Fruit fly (Drosophila melanogaster) whole organism, embryonic: ENCODE measurements around the gene IntS10.

Experiments used
- ATbp ChIP-seq: fragments of 200-800 bp; sonication (Bioruptor generic); optimal IDR thresholded peaks from 2 replicates; lab custom pipeline; 2017; ENCODE audit warnings: missing biosample characterization, mild to moderate bottlenecking, missing genetic modification characterization, missing genetic modification reagents
- Abd-B ChIP-seq: fragments of 200-800 bp; sonication (Bioruptor generic); optimal IDR thresholded peaks from 2 replicates; lab custom pipeline; 2018; ENCODE audit warnings: missing biosample characterization, mild to moderate bottlenecking, missing genetic modification characterization, moderate library complexity
- Awh ChIP-seq: fragments of 200-800 bp; sonication (Bioruptor generic); IDR thresholded peaks from 2 replicates; pipeline ENCODE4, ENCODE4 v1.3.6; 2022; ENCODE audit warnings: missing biosample characterization, missing genetic modification characterization
- CG12236 ChIP-seq: fragments of 200-800 bp; sonication (Bioruptor generic); optimal IDR thresholded peaks from 2 replicates; lab custom pipeline; 2016; ENCODE audit warnings: missing biosample characterization, missing genetic modification characterization
- CG13287 ChIP-seq: fragments of 200-800 bp; sonication (Bioruptor generic); IDR thresholded peaks from 2 replicates; pipeline ENCODE4 v1.3.6; 2022; ENCODE audit warnings: missing biosample characterization, missing genetic modification characterization; ENCODE audit not compliant: partially characterized antibody
- CG13775 ChIP-seq: fragments of 200-800 bp; sonication (Bioruptor generic); optimal IDR thresholded peaks from 3 replicates; lab custom pipeline; 2017; ENCODE audit warnings: missing biosample characterization, mild to moderate bottlenecking, missing genetic modification characterization
- CG14014 ChIP-seq: fragments of 200-800 bp; sonication (Bioruptor generic); IDR thresholded peaks from 2 replicates; pipeline ENCODE4 v1.3.6; 2022; ENCODE audit warnings: missing biosample characterization, missing genetic modification characterization
- CG16779 ChIP-seq: fragments of 200-800 bp; sonication (Bioruptor generic); IDR thresholded peaks from 2 replicates; pipeline ENCODE4 v1.3.6; 2022; ENCODE audit warnings: missing biosample characterization, missing genetic modification characterization
- CG18262 ChIP-seq: fragments of 200-800 bp; optimal IDR thresholded peaks from 3 replicates; lab custom pipeline; 2019; ENCODE audit warnings: missing biosample characterization, mild to moderate bottlenecking, missing genetic modification characterization, moderate library complexity
- CG2116 ChIP-seq: fragments of 200-800 bp; sonication (Bioruptor generic); optimal IDR thresholded peaks from 3 replicates; lab custom pipeline; 2018; ENCODE audit warnings: missing biosample characterization, mild to moderate bottlenecking, missing genetic modification characterization
- CG2129 ChIP-seq: fragments of 200-800 bp; sonication (Bioruptor generic); IDR thresholded peaks from 2 replicates; pipeline ENCODE4 v1.3.6; 2022; ENCODE audit warnings: missing biosample characterization, missing genetic modification characterization; ENCODE audit not compliant: partially characterized antibody
- CG2875 ChIP-seq: fragments of 200-800 bp; sonication (Bioruptor generic); optimal IDR thresholded peaks from 2 replicates; lab custom pipeline; 2017; ENCODE audit warnings: missing biosample characterization, mild to moderate bottlenecking, missing genetic modification characterization, missing genetic modification reagents
- CG2889 ChIP-seq: fragments of 200-800 bp; sonication (Bioruptor generic); IDR thresholded peaks from 3 replicates; pipeline ENCODE4 v1.3.6; 2022; ENCODE audit warnings: missing biosample characterization, missing genetic modification characterization
- CG4424 ChIP-seq: fragments of 200-800 bp; sonication (Bioruptor generic); optimal IDR thresholded peaks from 3 replicates; lab custom pipeline; 2016; ENCODE audit warnings: missing biosample characterization, missing genetic modification characterization
- CG4707 ChIP-seq: fragments of 200-800 bp; sonication (Bioruptor generic); optimal IDR thresholded peaks from 2 replicates; lab custom pipeline; 2018; ENCODE audit warnings: missing biosample characterization, mild to moderate bottlenecking, missing genetic modification characterization, moderate library complexity
- CG6689 ChIP-seq: fragments of 200-800 bp; sonication (Bioruptor generic); IDR thresholded peaks from 2 replicates; pipeline ENCODE4 v1.3.6; 2022; ENCODE audit warnings: missing biosample characterization, missing genetic modification characterization
- CG7271 ChIP-seq: fragments of 200-800 bp; sonication (Bioruptor generic); optimal IDR thresholded peaks from 2 replicates; lab custom pipeline; 2018; ENCODE audit warnings: missing biosample characterization, mild to moderate bottlenecking, missing genetic modification characterization, moderate library complexity
- CG7357 ChIP-seq: fragments of 200-800 bp; sonication (Bioruptor generic); IDR thresholded peaks from 3 replicates; pipeline ENCODE4 v1.3.6; 2022; ENCODE audit warnings: missing biosample characterization, missing genetic modification characterization
- CG7745 ChIP-seq: fragments of 200-800 bp; sonication (Bioruptor generic); optimal IDR thresholded peaks from 2 replicates; lab custom pipeline; 2018; ENCODE audit warnings: missing biosample characterization, mild to moderate bottlenecking, missing genetic modification characterization, moderate library complexity
- CG7839 ChIP-seq: fragments of 200-800 bp; sonication (Bioruptor generic); optimal IDR thresholded peaks from 3 replicates; lab custom pipeline; 2018; ENCODE audit warnings: missing biosample characterization, mild to moderate bottlenecking, missing genetic modification characterization, moderate library complexity
- Doc2 ChIP-seq: fragments of 200-800 bp; sonication (Bioruptor generic); IDR thresholded peaks from 2 replicates; pipeline ENCODE4 v1.3.6; 2022; ENCODE audit warnings: missing biosample characterization, missing genetic modification characterization
- Ets97D ChIP-seq: fragments of 200-800 bp; sonication (Bioruptor generic); optimal IDR thresholded peaks from 3 replicates; lab custom pipeline; 2016; ENCODE audit warnings: missing biosample characterization, missing genetic modification characterization
- Fer1 ChIP-seq: fragments of 200-800 bp; sonication (Bioruptor generic); optimal IDR thresholded peaks from 2 replicates; lab custom pipeline; 2017; ENCODE audit warnings: missing biosample characterization, mild to moderate bottlenecking, missing genetic modification characterization
- Hr39 ChIP-seq: fragments of >200 bp; optimal IDR thresholded peaks from 2 replicates; lab custom pipeline; 2017
- Lhr ChIP-seq: fragments of 200-800 bp; sonication (Bioruptor generic); optimal IDR thresholded peaks from 3 replicates; lab custom pipeline; 2017; ENCODE audit warnings: mild to moderate bottlenecking, missing biosample characterization, missing genetic modification reagents, missing genetic modification characterization
- Lim3 ChIP-seq: fragments of 200-800 bp; sonication (Bioruptor generic); IDR thresholded peaks from 2 replicates; pipeline ENCODE4 v1.3.6; 2022; ENCODE audit warnings: missing biosample characterization, missing genetic modification characterization
- MBD-R2 ChIP-seq: fragments of 200-800 bp; sonication (Bioruptor generic); IDR thresholded peaks from 2 replicates; pipeline ENCODE4 v1.3.6; 2022; ENCODE audit warnings: missing biosample characterization, missing genetic modification characterization
- Mrtf ChIP-seq: fragments of 200-800 bp; sonication (Bioruptor generic); IDR thresholded peaks from 3 replicates; pipeline ENCODE4 v1.3.6; 2022; ENCODE audit warnings: missing biosample characterization, missing genetic modification characterization
- Ptx1 ChIP-seq: fragments of 200-800 bp; sonication (Bioruptor generic); IDR thresholded peaks from 2 replicates; pipeline ENCODE4 v1.3.6; 2022; ENCODE audit warnings: missing biosample characterization, missing genetic modification characterization
- Side ChIP-seq: fragments of 200-800 bp; sonication (Bioruptor generic); optimal IDR thresholded peaks from 2 replicates; lab custom pipeline; 2016; ENCODE audit warnings: missing biosample characterization, missing genetic modification characterization
- Six4 ChIP-seq: fragments of 200-800 bp; sonication (Bioruptor generic); optimal IDR thresholded peaks from 2 replicates; lab custom pipeline; 2016; ENCODE audit warnings: missing biosample characterization, missing genetic modification characterization
- Tbp ChIP-seq: fragments of >200 bp; optimal IDR thresholded peaks from 2 replicates; lab custom pipeline; 2018; ENCODE audit warnings: missing biosample characterization, missing genetic modification characterization
- Vsx1 ChIP-seq: fragments of 200-800 bp; sonication (Bioruptor generic); optimal IDR thresholded peaks from 2 replicates; lab custom pipeline; 2017; ENCODE audit warnings: missing biosample characterization, mild to moderate bottlenecking, missing genetic modification characterization, missing genetic modification reagents
- cas ChIP-seq: fragments of 200-800 bp; sonication (Bioruptor generic); IDR thresholded peaks from 2 replicates; pipeline ENCODE4 v1.3.6; 2022; ENCODE audit warnings: missing biosample characterization, missing genetic modification characterization
- danr ChIP-seq: fragments of 200-800 bp; sonication (Bioruptor generic); IDR thresholded peaks from 2 replicates; pipeline ENCODE4 v1.3.6; 2022; ENCODE audit warnings: missing biosample characterization, missing genetic modification characterization
- ftz-f1 ChIP-seq: fragments of 200-800 bp; sonication (Bioruptor generic); optimal IDR thresholded peaks from 2 replicates; lab custom pipeline; 2016; ENCODE audit warnings: missing biosample characterization, missing genetic modification characterization
- gro ChIP-seq: fragments of 200-800 bp; sonication (Bioruptor generic); optimal IDR thresholded peaks from 2 replicates; lab custom pipeline; 2016; ENCODE audit warnings: missing biosample characterization, missing genetic modification characterization
- ind ChIP-seq: fragments of 200-800 bp; sonication (Bioruptor generic); optimal IDR thresholded peaks from 3 replicates; lab custom pipeline; 2016; ENCODE audit warnings: missing biosample characterization, missing genetic modification characterization
- luna ChIP-seq: fragments of 200-800 bp; sonication (Bioruptor generic); optimal IDR thresholded peaks from 2 replicates; lab custom pipeline; 2016; ENCODE audit warnings: missing biosample characterization, missing genetic modification characterization
- maf-S ChIP-seq: fragments of 200-800 bp; sonication (Bioruptor generic); optimal IDR thresholded peaks from 2 replicates; lab custom pipeline; 2016; ENCODE audit warnings: missing biosample characterization, missing genetic modification characterization
- mld ChIP-seq: fragments of 200-800 bp; sonication (Bioruptor generic); IDR thresholded peaks from 3 replicates; pipeline ENCODE4 v1.3.6; 2022; ENCODE audit warnings: missing biosample characterization, missing genetic modification characterization; ENCODE audit not compliant: partially characterized antibody
- nau ChIP-seq: fragments of 200-800 bp; sonication (Bioruptor generic); optimal IDR thresholded peaks from 3 replicates; lab custom pipeline; 2017; ENCODE audit warnings: missing biosample characterization, mild to moderate bottlenecking, missing genetic modification characterization, missing genetic modification reagents
- oc ChIP-seq: fragments of 200-800 bp; sonication (Bioruptor generic); optimal IDR thresholded peaks from 2 replicates; lab custom pipeline; 2018; ENCODE audit warnings: missing biosample characterization, mild to moderate bottlenecking, missing genetic modification characterization, moderate library complexity
- org-1 ChIP-seq: fragments of 200-800 bp; sonication (Bioruptor generic); optimal IDR thresholded peaks from 2 replicates; lab custom pipeline; 2017; ENCODE audit warnings: missing biosample characterization, missing genetic modification characterization
- pan ChIP-seq, 4 experiments: fragments of >200 bp in 3 of 4; fragments of 200-800 bp in 1 of 4; sonication (Bioruptor generic) in 1 of 4; optimal IDR thresholded peaks in 3 of 4; IDR thresholded peaks in 1 of 4; 2 replicates each; pipeline versions ENCODE4 v1.3.6 to Lab custom; 2017 to 2022; ENCODE audit warnings: missing biosample characterization in 2 of 4, missing genetic modification characterization in 2 of 4, mixed read lengths in 1 of 4
- prd ChIP-seq, 3 experiments: fragments of >200 bp in 2 of 3; fragments of 200-800 bp in 1 of 3; sonication (Bioruptor generic) in 1 of 3; optimal IDR thresholded peaks in 2 of 3; IDR thresholded peaks in 1 of 3; 2 replicates in 2 of 3; 3 replicates in 1 of 3; pipeline versions ENCODE4 v1.3.6 to Lab custom; 2017 to 2022; ENCODE audit warnings: missing biosample characterization in 1 of 3, missing genetic modification characterization in 1 of 3
- run ChIP-seq: fragments of 200-800 bp; sonication (Bioruptor generic); optimal IDR thresholded peaks from 3 replicates; lab custom pipeline; 2018; ENCODE audit warnings: missing biosample characterization, mild to moderate bottlenecking, missing genetic modification characterization
- so ChIP-seq: fragments of 200-800 bp; sonication (Bioruptor generic); IDR thresholded peaks from 3 replicates; pipeline ENCODE4 v1.3.6; 2022; ENCODE audit warnings: missing biosample characterization, missing genetic modification characterization
- tio ChIP-seq: fragments of 200-800 bp; sonication (Bioruptor generic); optimal IDR thresholded peaks from 2 replicates; lab custom pipeline; 2017; ENCODE audit warnings: missing biosample characterization, missing genetic modification characterization, inconsistent platforms
- zfh2 ChIP-seq: fragments of 200-800 bp; sonication (Bioruptor generic); optimal IDR thresholded peaks from 2 replicates; lab custom pipeline; 2016; ENCODE audit warnings: missing biosample characterization, missing genetic modification characterization

Gene IntS10

DNA sequence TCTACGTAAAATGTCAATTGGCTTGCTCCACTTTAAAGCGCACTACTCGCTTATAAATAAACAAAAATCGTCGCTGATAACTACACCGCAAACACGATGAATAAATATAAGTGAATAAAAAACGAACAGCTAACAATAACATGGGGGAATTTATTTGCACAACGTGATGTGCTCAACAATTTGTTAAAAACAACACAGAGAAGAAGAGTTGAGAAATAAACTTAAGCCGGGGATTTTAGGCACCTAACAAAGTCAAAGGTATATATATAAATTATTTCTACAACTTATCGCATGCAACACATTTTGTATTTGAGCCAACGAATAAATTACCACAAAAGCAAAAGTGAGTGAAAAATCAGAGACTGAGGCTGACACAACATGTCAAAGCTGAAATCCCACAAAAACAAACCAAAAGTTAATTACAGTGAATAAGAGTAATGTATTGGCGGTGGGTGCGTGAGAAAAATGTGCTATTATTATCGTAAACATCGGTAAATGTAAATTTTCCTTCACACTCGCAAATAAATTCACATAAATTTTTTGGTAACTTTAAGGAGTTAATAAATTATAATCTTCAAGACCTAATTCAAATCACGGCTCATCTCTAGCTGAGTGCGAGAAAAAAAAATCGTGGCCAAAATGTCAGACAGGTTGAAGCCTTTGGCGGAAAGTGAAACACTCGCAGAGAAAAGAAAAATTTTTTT is 34.1 kb upstream of the IntS10 start (continued):
- TF ChIP-seq mld (GFP tag; lab: Robert Waterston, UW), result no peak
- no peak for TF ChIP-seq Lim3 (GFP tag; lab: Robert Waterston, UW)
- peak; percentile 34 for TF ChIP-seq zfh2 (GFP tag; lab: Kevin White, UChicago)
- peak; percentile 12; the same call in 1 of the 2 replicates for TF ChIP-seq MBD-R2 (GFP tag; lab: Robert Waterston, UW)
- TF ChIP-seq CG6689 (GFP tag; lab: Robert Waterston, UW), result no peak; the same call in 1 of the 2 replicates
- no peak for TF ChIP-seq Ptx1 (GFP tag; lab: Robert Waterston, UW)
- TF ChIP-seq Mrtf, result no peak
- no peak for TF ChIP-seq CG2116 (GFP tag; lab: Kevin White, UChicago)
- TF ChIP-seq Awh (GFP tag; lab: Robert Waterston, UW), result no peak
- no peak for TF ChIP-seq Six4 (GFP tag; lab: Kevin White, UChicago)
- TF ChIP-seq CG7357 (GFP tag; lab: Robert Waterston, UW), result no peak
- TF ChIP-seq prd (optimal IDR thresholded peaks at IDR 0.05; lab: Kevin White, UChicago), result no peak
- TF ChIP-seq prd (GFP tag; IDR thresholded peaks at IDR 0.05; lab: Robert Waterston, UW), result no peak
- no peak for TF ChIP-seq ind (GFP tag; lab: Kevin White, UChicago)
- no peak for TF ChIP-seq CG16779 (GFP tag; lab: Robert Waterston, UW)
- no peak for TF ChIP-seq Doc2
- no peak for TF ChIP-seq Abd-B (GFP tag; lab: Kevin White, UChicago)
- TF ChIP-seq cas (GFP tag; lab: Robert Waterston, UW), result no peak
- TF ChIP-seq CG4707 (GFP tag; lab: Kevin White, UChicago), result no peak
- TF ChIP-seq luna (GFP tag; lab: Kevin White, UChicago), result no peak
- no peak for TF ChIP-seq Tbp (GFP tag; lab: Kevin White, UChicago)
- no peak for TF ChIP-seq Vsx1 (GFP tag; lab: Kevin White, UChicago)
- no peak for TF ChIP-seq ftz-f1 (GFP tag; lab: Kevin White, UChicago)
- TF ChIP-seq CG12236 (GFP tag; lab: Kevin White, UChicago), result no peak
- TF ChIP-seq gro (GFP tag; lab: Kevin White, UChicago), result no peak
- TF ChIP-seq CG2129 (GFP tag; lab: Robert Waterston, UW), result no peak
- TF ChIP-seq pan (optimal IDR thresholded peaks at IDR 0.05; lab: Kevin White, UChicago), result no peak
- no peak for TF ChIP-seq pan (GFP tag; optimal IDR thresholded peaks at IDR 0.05 in 1 of 2, IDR thresholded peaks at IDR 0.05 in 1 of 2)
- no peak for TF ChIP-seq Ets97D
- TF ChIP-seq org-1, result no peak
- no peak for TF ChIP-seq Lhr (GFP tag; lab: Kevin White, UChicago)
- TF ChIP-seq CG2889 (GFP tag; lab: Robert Waterston, UW), result 0 out of 3 replicates have a peak, but pooled peaks have one; percentile 9
- TF ChIP-seq CG7271, result no peak
- TF ChIP-seq CG2875, result no peak
- peak; percentile 69 for TF ChIP-seq CG13287 (GFP tag; lab: Robert Waterston, UW)
- no peak for TF ChIP-seq so (GFP tag; lab: Robert Waterston, UW)
- TF ChIP-seq Hr39 (lab: Kevin White, UChicago), result no peak
- no peak for TF ChIP-seq nau (GFP tag; lab: Kevin White, UChicago)
- no peak for TF ChIP-seq run (tag; lab: Kevin White, UChicago)
- no peak for TF ChIP-seq CG7745 (tag; lab: Kevin White, UChicago)
- no peak for TF ChIP-seq CG18262 (tag; lab: Kevin White, UChicago)
- TF ChIP-seq danr (GFP tag; lab: Robert Waterston, UW), result no peak
- TF ChIP-seq CG13775, result no peak
- no peak for TF ChIP-seq tio
- no peak for TF ChIP-seq CG4424
- no peak for TF ChIP-seq maf-S (GFP tag; lab: Kevin White, UChicago)
- no peak for TF ChIP-seq ATbp
- TF ChIP-seq Side (GFP tag; lab: Kevin White, UChicago), result no peak
- peak; percentile 60; the same call in 1 of the 2 replicates for TF ChIP-seq CG14014 (GFP tag; lab: Robert Waterston, UW)
- TF ChIP-seq CG7839 (tag; lab: Kevin White, UChicago), result peak; percentile 22
- no peak for TF ChIP-seq Fer1 (GFP tag; lab: Kevin White, UChicago)
- TF ChIP-seq oc (tag; lab: Kevin White, UChicago), result no peak
